Fruit fly (Drosophila melanogaster): ENCODE results near the gene CG3857.

CG3857 gene

DNA sequence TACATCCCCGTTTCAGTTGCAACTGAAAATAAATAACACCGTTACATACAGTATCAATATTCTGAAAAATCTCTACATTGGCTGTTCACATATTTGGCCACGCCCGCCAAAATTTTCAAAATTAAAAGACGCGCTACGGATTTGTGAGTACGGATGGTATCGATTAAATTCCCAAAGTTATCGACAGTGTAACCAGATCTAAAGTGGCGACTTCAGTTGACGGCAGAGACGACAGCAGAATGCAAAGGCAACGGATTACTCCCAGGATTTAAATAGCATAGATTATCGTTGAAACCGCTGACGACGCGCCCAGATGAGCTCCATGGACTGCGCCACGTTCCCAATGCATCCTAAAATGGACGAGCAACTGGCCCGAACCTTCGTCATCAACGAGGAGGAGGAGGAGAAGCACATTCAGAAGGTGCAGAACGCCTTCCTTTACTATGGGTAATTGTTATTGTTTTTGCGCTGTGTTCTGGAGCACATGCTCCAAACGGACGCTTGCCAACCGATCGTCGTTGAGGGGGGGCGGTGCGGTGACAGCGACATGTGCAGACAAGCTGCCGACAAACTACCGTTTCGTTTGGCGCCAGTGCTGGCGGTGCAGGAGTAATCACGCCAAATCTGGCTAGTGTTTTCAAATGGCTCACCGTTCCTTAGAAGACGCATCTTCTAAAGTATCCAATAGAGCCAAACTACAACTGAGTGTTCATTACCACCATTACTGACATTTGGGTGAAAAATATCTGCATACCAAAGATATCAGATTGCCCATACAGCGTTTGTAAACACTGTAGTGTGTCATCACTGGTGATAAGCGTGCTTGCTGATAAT lies 12.2 kb downstream of the CG3857 start, which contains the start of gene CG11596 (continued):
- TF ChIP-seq psq (GFP tag; optimal IDR thresholded peaks at IDR 0.05) (no peak), YL-1 (GFP tag; optimal IDR thresholded peaks at IDR 0.05) (peak; percentile 67), Med (GFP tag) (peak; percentile 72), Dfd (GFP tag; optimal IDR thresholded peaks at IDR 0.05) (no peak), Kr (GFP tag; optimal IDR thresholded peaks at IDR 0.05) (no peak), CkIIα-i1 (GFP tag; IDR thresholded peaks at IDR 0.05) (no peak), run (tag; optimal IDR thresholded peaks at IDR 0.05) (no peak), fru (optimal IDR thresholded peaks at IDR 0.05) (no peak), fd96Cb (tag; optimal IDR thresholded peaks at IDR 0.05) (no peak), onecut (GFP tag; IDR thresholded peaks at IDR 0.05) (no peak), CG9727 (GFP tag; optimal IDR thresholded peaks at IDR 0.05) (no peak), CG10267 (tag; optimal IDR thresholded peaks at IDR 0.05) (no peak), pum (GFP tag; optimal IDR thresholded peaks at IDR 0.05) (no peak), E2f2 (GFP tag; IDR thresholded peaks at IDR 0.05) (peak; percentile 91), Poxn (GFP tag; IDR thresholded peaks at IDR 0.05) (no peak), Nf-YA (GFP tag; IDR thresholded peaks at IDR 0.05) (no peak), Adf1 (GFP tag; IDR thresholded peaks at IDR 0.05) (peak; percentile 60), zfh1 (GFP tag; IDR thresholded peaks at IDR 0.05) (0 out of 3 replicates have a peak, but pooled peaks have one; percentile 23), ase (GFP tag; IDR thresholded peaks at IDR 0.05) (no peak), jing (GFP tag; optimal IDR thresholded peaks at IDR 0.05) (no peak), CG7271 (tag; optimal IDR thresholded peaks at IDR 0.05) (peak; percentile 1), nerfin-2 (GFP tag; IDR thresholded peaks at IDR 0.05; ENCODE audit: partially characterized antibody) (no peak), ken (GFP tag; IDR thresholded peaks at IDR 0.05) (no peak), fu2 (GFP tag; optimal IDR thresholded peaks at IDR 0.05) (no peak), Optix (GFP tag; IDR thresholded peaks at IDR 0.05) (no peak), ind (GFP tag; optimal IDR thresholded peaks at IDR 0.05) (no peak), lab (GFP tag; optimal IDR thresholded peaks at IDR 0.05) (peak; percentile 26), repo (GFP tag; optimal IDR thresholded peaks at IDR 0.05) (no peak), CG9797 (GFP tag; optimal IDR thresholded peaks at IDR 0.05) (peak; percentile 71), Xrp1 (GFP tag; IDR thresholded peaks at IDR 0.05) (peak; percentile 13; the same call in 1 of the 2 replicates), CG4707 (GFP tag; optimal IDR thresholded peaks at IDR 0.05) (no peak), CG4820 (GFP tag; optimal IDR thresholded peaks at IDR 0.05) (no peak), odd (GFP tag; optimal IDR thresholded peaks at IDR 0.05) (no peak), CG10274 (GFP tag; optimal IDR thresholded peaks at IDR 0.05) (no peak), pzg (GFP tag; optimal IDR thresholded peaks at IDR 0.05) (peak; percentile 65), CG4360 (GFP tag; IDR thresholded peaks at IDR 0.05) (no peak), Ptx1 (GFP tag; IDR thresholded peaks at IDR 0.05) (no peak), cg (GFP tag; optimal IDR thresholded peaks at IDR 0.05) (no peak), caup (GFP tag; optimal IDR thresholded peaks at IDR 0.05; ENCODE audit: severe bottlenecking) (no peak), CG17829 (tag; optimal IDR thresholded peaks at IDR 0.05) (no peak), CoRest (tag; optimal IDR thresholded peaks at IDR 0.05) (no peak), nerfin-1 (tag; optimal IDR thresholded peaks at IDR 0.05) (no peak), CG8089 (GFP tag; optimal IDR thresholded peaks at IDR 0.05) (no peak), Aef1 (GFP tag; IDR thresholded peaks at IDR 0.05) (no peak), CG10654 (GFP tag; optimal IDR thresholded peaks at IDR 0.05) (no peak), zen2 (GFP tag; IDR thresholded peaks at IDR 0.05; ENCODE audit: partially characterized antibody) (no peak), Bdp1 (GFP tag; optimal IDR thresholded peaks at IDR 0.05) (no peak), tll (GFP tag; optimal IDR thresholded peaks at IDR 0.05) (no peak), zfh2 (GFP tag; optimal IDR thresholded peaks at IDR 0.05) (no peak), Deaf1 (tag; optimal IDR thresholded peaks at IDR 0.05) (peak; percentile 14)

Measured in whole organism, embryonic.